Fruit fly (Drosophila melanogaster) whole organism, adult: ENCODE measurements around the gene SmydA-2.

Experiments
- CG11617 ChIP-seq: fragments of 200-800 bp; sonication (Bioruptor generic); optimal IDR thresholded peaks from 2 replicates; lab custom pipeline; 2017; ENCODE audit warnings: mild to moderate bottlenecking, missing biosample characterization, missing genetic modification reagents, missing genetic modification characterization
- CG12768 ChIP-seq: fragments of 200-800 bp; sonication (Bioruptor generic); optimal IDR thresholded peaks from 2 replicates; lab custom pipeline; 2017; ENCODE audit warnings: missing biosample characterization, missing genetic modification characterization, mild to moderate bottlenecking, moderate library complexity, missing genetic modification reagents
- CG14711 ChIP-seq: fragments of 200-800 bp; sonication (Bioruptor generic); optimal IDR thresholded peaks from 2 replicates; lab custom pipeline; 2018; ENCODE audit warnings: missing biosample characterization, mild to moderate bottlenecking, missing genetic modification characterization, moderate library complexity
- CG1620 ChIP-seq: fragments of 200-800 bp; sonication (Bioruptor generic); optimal IDR thresholded peaks from 2 replicates; lab custom pipeline; 2016; ENCODE audit warnings: missing biosample characterization, missing genetic modification characterization
- CG33017 ChIP-seq: fragments of 200-800 bp; sonication (Bioruptor generic); optimal IDR thresholded peaks from 2 replicates; lab custom pipeline; 2018; ENCODE audit warnings: missing biosample characterization, mild to moderate bottlenecking, missing genetic modification characterization, moderate library complexity
- CG5204 ChIP-seq: fragments of 200-800 bp; sonication (Bioruptor generic); optimal IDR thresholded peaks from 2 replicates; lab custom pipeline; 2016; ENCODE audit warnings: missing biosample characterization, missing genetic modification characterization
- CG7045 ChIP-seq: fragments of 200-800 bp; sonication (Bioruptor generic); optimal IDR thresholded peaks from 2 replicates; lab custom pipeline; 2017; ENCODE audit warnings: missing biosample characterization, mild to moderate bottlenecking, missing genetic modification characterization
- CG7101 ChIP-seq: fragments of 200-800 bp; sonication (Bioruptor generic); optimal IDR thresholded peaks from 2 replicates; lab custom pipeline; 2018; ENCODE audit warnings: missing biosample characterization, mild to moderate bottlenecking, missing genetic modification characterization, moderate library complexity
- Clk ChIP-seq: fragments of 200-800 bp; sonication (Bioruptor generic); optimal IDR thresholded peaks from 2 replicates; lab custom pipeline; 2017; ENCODE audit warnings: missing biosample characterization, missing genetic modification characterization
- Crg-1 ChIP-seq: fragments of 200-800 bp; sonication (Bioruptor generic); optimal IDR thresholded peaks from 2 replicates; lab custom pipeline; 2016; ENCODE audit warnings: missing biosample characterization, missing genetic modification characterization
- Hr96 ChIP-seq: fragments of 200-800 bp; sonication (Bioruptor generic); optimal IDR thresholded peaks from 2 replicates; lab custom pipeline; 2016; ENCODE audit warnings: missing biosample characterization, missing genetic modification characterization
- Mnt ChIP-seq: fragments of 200-800 bp; sonication (Bioruptor generic); optimal IDR thresholded peaks from 2 replicates; lab custom pipeline; 2016; ENCODE audit warnings: missing biosample characterization, mild to moderate bottlenecking, missing genetic modification characterization
- bab1 ChIP-seq: fragments of 200-800 bp; sonication (Bioruptor generic); optimal IDR thresholded peaks from 3 replicates; lab custom pipeline; 2019; ENCODE audit warnings: missing biosample characterization, mild to moderate bottlenecking, missing genetic modification characterization, moderate library complexity
- cic ChIP-seq: fragments of 200-800 bp; sonication (Bioruptor generic); optimal IDR thresholded peaks from 2 replicates; lab custom pipeline; 2017; ENCODE audit warnings: missing biosample characterization, mild to moderate bottlenecking, missing genetic modification characterization, moderate library complexity
- cnc ChIP-seq, 2 experiments: fragments of >200 bp; optimal IDR thresholded peaks; 2 replicates each; lab custom pipeline; 2017
- kay ChIP-seq: fragments of 200-800 bp; sonication (Bioruptor generic); peaks from one replicate; lab custom pipeline; 2016; ENCODE audit warnings: missing biosample characterization, missing genetic modification characterization, borderline replicate concordance
- ovo ChIP-seq: fragments of 200-800 bp; sonication (Bioruptor generic); optimal IDR thresholded peaks from 2 replicates; lab custom pipeline; 2016; ENCODE audit warnings: missing biosample characterization, missing genetic modification characterization
- pad ChIP-seq: fragments of 200-800 bp; sonication (Bioruptor generic); optimal IDR thresholded peaks from 3 replicates; lab custom pipeline; 2017; ENCODE audit warnings: missing biosample characterization, missing genetic modification characterization, mild to moderate bottlenecking, moderate library complexity, missing genetic modification reagents
- tj ChIP-seq: fragments of 200-800 bp; sonication (Bioruptor generic); optimal IDR thresholded peaks from 3 replicates; lab custom pipeline; 2017; ENCODE audit warnings: missing biosample characterization, mild to moderate bottlenecking, missing genetic modification characterization, moderate library complexity
- toe ChIP-seq: fragments of 200-800 bp; sonication (Bioruptor generic); optimal IDR thresholded peaks from 2 replicates; lab custom pipeline; 2016; ENCODE audit warnings: missing biosample characterization, missing genetic modification characterization

Gene SmydA-2

DNA sequence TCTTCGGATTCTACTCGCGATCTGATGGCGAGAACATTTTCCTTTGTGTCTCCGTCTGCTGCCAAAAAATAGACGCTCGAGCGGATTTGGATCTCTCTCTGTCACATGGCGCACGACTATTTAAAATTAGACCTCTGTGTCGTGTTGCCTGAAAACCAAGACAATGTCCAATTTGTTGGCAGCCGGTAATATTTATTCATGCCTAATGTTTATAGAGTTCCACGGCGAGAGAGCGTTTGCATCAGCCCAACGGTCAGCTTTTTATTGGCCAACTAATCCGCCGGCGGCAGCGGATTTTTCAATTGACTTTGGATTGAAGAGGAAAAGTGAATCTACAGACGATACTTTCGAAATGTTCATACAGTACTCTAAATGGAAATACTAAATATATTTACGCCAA is at the start of gene SmydA-2:
SmydA-2 (minus strand) TSS at position 33 of the 400 bp plus-strand sequence.
- TF ChIP-seq kay (GFP tag; lab: Kevin White, UChicago) (peak; percentile 6), toe (GFP tag; lab: Kevin White, UChicago) (no peak), ovo (GFP tag; lab: Kevin White, UChicago) (no peak), tj (GFP tag; lab: Kevin White, UChicago) (no peak), cic (GFP tag; lab: Kevin White, UChicago) (no peak), CG11617 (GFP tag; lab: Kevin White, UChicago) (no peak), bab1 (GFP tag; lab: Kevin White, UChicago) (no peak), Hr96 (no peak)

DNA sequence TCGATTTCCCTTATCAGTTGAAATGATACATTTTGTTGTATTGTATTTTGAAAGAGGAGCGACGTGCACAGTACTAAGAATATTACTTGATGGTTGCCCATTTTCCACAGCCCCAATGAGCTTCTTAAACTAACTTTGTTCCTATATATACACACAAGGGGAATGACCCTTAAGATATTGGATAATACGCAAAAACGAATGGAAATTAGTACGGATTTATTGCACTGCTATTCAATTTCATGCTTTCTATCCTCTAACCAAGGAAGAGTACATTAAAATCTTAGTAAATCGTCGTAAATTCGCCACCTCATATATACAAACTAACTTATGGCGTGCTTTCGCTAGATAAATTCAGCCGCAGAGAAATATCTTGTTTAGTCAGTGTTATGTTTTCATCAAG is 48.9 kb upstream of the SmydA-2 start, which contains the start of gene Acp76A:
Acp76A (minus strand) TSS at position 101 of the 400 bp plus-strand sequence.
- no peak for TF ChIP-seq cnc (optimal IDR thresholded peaks at IDR 0.05; lab: Kevin White, UChicago)
- TF ChIP-seq Mnt (GFP tag; lab: Kevin White, UChicago) = no peak
- TF ChIP-seq kay (GFP tag; lab: Kevin White, UChicago) = peak; percentile 2

DNA sequence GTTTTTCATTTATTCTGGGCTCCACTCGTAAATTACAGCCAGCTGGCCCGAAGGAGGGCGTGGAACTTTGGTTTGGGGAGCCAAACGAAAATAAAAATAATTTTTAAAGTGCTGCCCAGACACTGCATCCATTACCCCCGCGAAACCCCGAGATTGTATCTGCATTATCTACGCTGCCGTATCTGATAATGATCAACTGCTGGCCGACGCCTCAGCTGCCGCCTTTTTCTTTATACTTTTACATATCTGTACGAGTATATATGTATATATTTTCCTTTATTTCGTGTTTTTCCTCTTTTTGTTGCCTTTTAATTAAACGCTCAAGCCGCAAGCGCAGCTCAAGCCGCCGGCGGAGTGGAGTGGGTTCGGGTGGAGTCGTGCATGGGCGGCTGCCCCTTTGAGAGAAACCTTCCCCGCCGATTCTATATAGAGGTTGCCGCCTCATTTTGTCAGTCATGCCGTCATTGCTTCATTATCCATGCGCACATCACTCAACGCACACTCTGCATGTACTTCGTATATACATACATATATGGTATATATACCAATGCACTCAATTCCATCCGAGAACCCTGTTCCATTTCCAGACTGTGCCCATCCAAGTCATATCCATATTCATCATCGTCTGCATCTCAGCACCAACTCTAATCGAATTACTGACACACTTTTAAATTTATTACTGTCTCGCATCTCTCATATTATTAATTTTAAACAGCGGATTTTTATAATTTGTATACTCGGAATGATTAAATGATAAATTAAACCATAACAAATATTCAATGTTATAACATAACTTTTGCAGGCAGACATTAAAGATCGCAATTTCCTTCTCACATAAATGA is 46.8 kb upstream of the SmydA-2 start:
- TF ChIP-seq Mnt (GFP tag; lab: Kevin White, UChicago) (no peak), ovo (GFP tag; lab: Kevin White, UChicago) (no peak), toe (GFP tag; lab: Kevin White, UChicago) (peak; percentile 7)

DNA sequence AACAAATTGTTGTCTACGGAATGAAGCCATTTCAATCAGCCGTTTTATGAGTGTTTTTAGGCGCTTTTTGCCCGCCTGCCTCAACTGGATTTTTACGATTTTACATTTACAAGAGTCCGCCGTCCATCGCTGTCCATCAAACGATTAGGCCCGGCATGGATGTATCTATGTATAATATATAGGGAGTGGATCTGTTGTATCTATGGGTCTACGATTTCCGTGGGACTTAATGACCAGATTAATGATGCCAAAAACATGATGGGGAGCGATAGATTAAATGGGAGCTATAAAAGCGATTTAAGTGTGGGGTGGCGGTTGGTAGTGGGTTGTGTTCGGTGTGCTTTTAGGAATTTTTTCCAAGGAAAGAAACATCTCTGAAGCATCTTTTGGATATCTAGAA is 45.7 kb upstream of the SmydA-2 start:
- TF ChIP-seq bab1 (GFP tag; lab: Kevin White, UChicago) (no peak), cnc (optimal IDR thresholded peaks at IDR 0.05; lab: Kevin White, UChicago) (no peak), pad (GFP tag; lab: Kevin White, UChicago) (no peak), toe (GFP tag; lab: Kevin White, UChicago) (no peak)

DNA sequence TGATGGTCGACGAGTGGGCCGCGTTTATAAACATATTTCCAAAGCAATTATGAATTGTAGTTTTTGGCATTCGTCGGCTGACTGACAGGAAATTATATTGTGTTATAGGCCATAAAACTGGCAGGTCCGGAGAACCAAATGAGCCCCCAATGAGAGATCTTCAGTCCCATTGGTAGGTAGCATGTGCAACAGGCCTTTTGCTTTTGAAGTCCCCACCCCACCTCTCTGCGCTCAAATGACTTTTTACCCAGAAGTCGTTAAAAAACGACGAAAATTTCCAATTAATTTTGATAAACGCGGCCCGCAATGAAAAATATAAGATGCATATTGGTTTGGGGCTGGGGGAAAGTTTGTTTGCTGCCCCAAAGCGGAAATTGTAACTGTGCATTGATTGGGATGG is 45.2 kb upstream of the SmydA-2 start:
- no peak for TF ChIP-seq CG5204 (GFP tag; lab: Kevin White, UChicago)
- no peak for TF ChIP-seq kay (GFP tag; lab: Kevin White, UChicago)
- TF ChIP-seq Hr96 = no peak
- TF ChIP-seq cnc (optimal IDR thresholded peaks at IDR 0.05; lab: Kevin White, UChicago) = no peak
- no peak for TF ChIP-seq Crg-1 (GFP tag; lab: Kevin White, UChicago)
- no peak for TF ChIP-seq CG7045
- no peak for TF ChIP-seq bab1 (GFP tag; lab: Kevin White, UChicago)
- TF ChIP-seq pad (GFP tag; lab: Kevin White, UChicago) = no peak
- no peak for TF ChIP-seq CG11617 (GFP tag; lab: Kevin White, UChicago)
- no peak for TF ChIP-seq CG12768 (GFP tag; lab: Kevin White, UChicago)
- no peak for TF ChIP-seq CG1620
- no peak for TF ChIP-seq CG33017 (tag; lab: Kevin White, UChicago)
- no peak for TF ChIP-seq CG7101 (tag; lab: Kevin White, UChicago)
- TF ChIP-seq Mnt (GFP tag; lab: Kevin White, UChicago) = no peak
- no peak for TF ChIP-seq CG14711 (tag; lab: Kevin White, UChicago)
- no peak for TF ChIP-seq cic (GFP tag; lab: Kevin White, UChicago)

DNA sequence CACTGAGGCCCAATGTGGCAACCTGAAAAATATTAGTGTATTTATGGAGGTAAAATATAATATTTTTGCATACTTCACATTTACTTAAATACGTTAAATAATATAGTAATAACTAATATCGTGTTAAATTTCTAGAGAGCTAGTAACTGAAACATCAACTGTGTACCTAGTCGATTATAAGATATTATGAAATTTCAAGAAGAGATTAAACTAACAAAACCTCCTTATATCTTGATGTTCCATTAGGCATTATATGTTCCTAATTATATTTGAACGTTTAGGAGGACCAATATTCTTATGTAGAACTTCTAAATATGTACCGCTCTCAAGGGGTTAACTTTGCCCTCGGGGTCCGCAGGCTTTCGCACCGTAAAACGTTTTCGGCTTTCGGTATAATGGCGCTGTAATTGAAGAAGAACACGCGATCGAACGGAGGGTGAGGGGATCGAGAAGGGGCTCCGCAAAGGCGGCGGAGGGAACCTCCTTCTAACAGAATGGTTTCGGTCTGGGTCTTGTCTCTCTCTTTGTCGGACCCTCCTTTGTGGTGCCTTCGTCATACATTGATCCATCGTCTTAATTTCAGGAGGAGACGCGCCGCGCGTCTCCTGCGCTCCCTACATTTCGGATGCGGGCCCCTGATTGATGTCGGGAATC is 43.5 kb upstream of the SmydA-2 start:
- no peak for TF ChIP-seq cnc (optimal IDR thresholded peaks at IDR 0.05; lab: Kevin White, UChicago)

DNA sequence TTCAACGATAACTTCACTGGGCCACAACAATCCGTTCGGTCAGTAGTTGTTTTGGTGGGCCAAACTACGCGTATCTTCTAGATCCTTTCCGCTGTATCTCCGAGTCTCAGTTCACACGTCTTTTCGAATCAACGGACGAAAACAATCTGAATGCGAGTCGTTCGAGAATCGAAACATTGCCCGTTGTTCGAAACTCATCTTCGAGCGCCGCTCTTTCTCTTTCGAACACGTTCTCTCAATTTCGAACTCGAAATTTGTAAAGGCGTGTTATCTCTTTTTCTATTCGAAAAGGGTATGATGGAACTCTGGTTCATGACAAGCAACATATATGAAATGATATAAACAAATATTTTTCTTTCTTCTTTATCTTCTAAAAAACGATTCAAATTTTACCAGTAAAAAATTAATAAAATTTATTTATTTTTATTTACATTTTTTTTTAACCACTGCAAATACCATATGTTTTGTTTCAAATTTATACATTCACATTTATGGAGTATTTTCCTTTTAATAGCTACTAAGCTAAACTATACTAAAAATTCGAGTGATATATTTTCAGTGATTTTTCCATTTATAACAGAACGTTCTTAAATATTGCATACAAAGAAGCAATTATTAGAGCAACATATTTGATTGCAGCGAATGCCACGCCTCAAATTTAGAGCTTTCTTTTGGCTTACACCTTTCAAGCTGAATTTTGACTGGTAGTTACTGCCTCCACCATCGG is 42.4 kb upstream of the SmydA-2 start, which contains the start of gene nkd:
nkd (minus strand) TSS at position 151 of the 727 bp plus-strand sequence.
- peak; percentile 73 for TF ChIP-seq CG14711 (tag; lab: Kevin White, UChicago)
- TF ChIP-seq tj (GFP tag; lab: Kevin White, UChicago) = no peak
- TF ChIP-seq CG33017 (tag; lab: Kevin White, UChicago) = peak; percentile 75
- peak; percentile 50 for TF ChIP-seq CG7045
- TF ChIP-seq Hr96 = peak; percentile 19
- no peak for TF ChIP-seq ovo (GFP tag; lab: Kevin White, UChicago)
- peak; percentile 72 for TF ChIP-seq bab1 (GFP tag; lab: Kevin White, UChicago)
- TF ChIP-seq cnc (optimal IDR thresholded peaks at IDR 0.05; lab: Kevin White, UChicago) = no peak
- TF ChIP-seq CG5204 (GFP tag; lab: Kevin White, UChicago) = peak; percentile 52
- peak; percentile 32 for TF ChIP-seq kay (GFP tag; lab: Kevin White, UChicago)
- no peak for TF ChIP-seq CG12768 (GFP tag; lab: Kevin White, UChicago)
- peak; percentile 11 for TF ChIP-seq Crg-1 (GFP tag; lab: Kevin White, UChicago)
- no peak for TF ChIP-seq pad (GFP tag; lab: Kevin White, UChicago)
- TF ChIP-seq Clk (GFP tag; lab: Kevin White, UChicago) = no peak
- peak; percentile 81 for TF ChIP-seq CG7101 (tag; lab: Kevin White, UChicago)
- no peak for TF ChIP-seq CG1620
- TF ChIP-seq CG11617 (GFP tag; lab: Kevin White, UChicago) = peak; percentile 45
- peak; percentile 52 for TF ChIP-seq toe (GFP tag; lab: Kevin White, UChicago)
- peak; percentile 67 for TF ChIP-seq cic (GFP tag; lab: Kevin White, UChicago)
- peak; percentile 33 for TF ChIP-seq Mnt (GFP tag; lab: Kevin White, UChicago)
